Fruit fly (Drosophila melanogaster): Measurements from ENCODE around the gene Jon99Fii.

The Jon99Fii gene

DNA sequence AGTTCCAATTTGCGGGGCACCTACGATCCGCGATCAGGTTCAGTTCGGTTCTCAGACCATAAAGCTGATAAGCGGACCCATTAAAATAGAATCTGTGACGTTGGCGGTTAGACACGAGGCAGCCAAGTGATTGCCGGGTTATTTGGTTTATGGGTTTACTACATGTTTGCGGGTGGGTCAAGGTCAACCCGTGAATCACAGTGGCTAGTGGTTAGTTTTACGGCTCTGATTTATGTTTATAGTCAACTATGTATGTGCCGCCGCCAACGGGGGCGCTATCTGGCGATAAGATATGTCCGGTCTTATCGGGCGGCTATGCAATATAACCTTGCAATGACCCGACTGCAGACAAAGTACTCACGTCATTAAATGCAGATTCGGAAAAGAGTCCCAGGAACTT is 38.3 kb downstream of the Jon99Fii start:
- TF ChIP-seq tj (GFP tag; optimal IDR thresholded peaks at IDR 0.05) (no peak), kay (GFP tag; ENCODE audit: borderline replicate concordance) (peak; percentile 40)

dm6 chr3R:30444946-30445345 is 42.8 kb downstream of the Jon99Fii start, which contains the start of gene Osi23:
TSS of gene Osi23 (minus strand) at chr3R:30445046.
- TF ChIP-seq tj (GFP tag; optimal IDR thresholded peaks at IDR 0.05) (no peak), CG1620 (GFP tag; optimal IDR thresholded peaks at IDR 0.05) (no peak)

DNA sequence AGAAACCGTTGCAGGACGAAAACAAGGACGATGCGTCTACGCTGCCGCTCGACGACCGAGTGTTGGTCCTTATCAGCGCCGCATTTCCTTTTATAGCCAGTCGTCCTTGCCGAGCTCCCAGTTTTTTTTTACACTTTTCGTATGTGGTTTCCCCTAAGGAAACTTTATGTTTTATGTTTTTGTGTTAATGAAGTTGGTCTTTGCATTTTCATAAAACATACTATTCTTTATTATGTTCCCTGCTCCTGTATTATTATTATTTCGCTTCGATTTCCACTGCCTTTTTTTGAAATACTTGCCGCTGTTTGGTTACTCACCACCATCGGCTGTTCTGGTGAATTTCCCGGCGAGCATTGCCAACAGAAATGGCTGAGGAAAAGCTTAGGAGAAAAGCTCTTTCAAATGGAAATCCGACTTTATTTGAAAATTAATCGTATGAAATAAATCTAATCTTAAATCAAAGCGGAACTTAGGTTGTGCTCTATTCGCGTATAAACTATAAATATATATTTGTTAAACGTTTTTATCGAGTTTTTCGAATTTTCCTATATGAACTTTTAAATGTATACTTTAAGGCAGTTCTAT is 44.1 kb downstream of the Jon99Fii start, which contains the start of gene CG15537:
Gene CG15537, minus strand, starts transcription at position 51 of the 585 bp plus-strand sequence.
- TF ChIP-seq bab1 (GFP tag; optimal IDR thresholded peaks at IDR 0.05) (no peak), kay (GFP tag; ENCODE audit: borderline replicate concordance) (peak; percentile 86)

Measured in whole organism, adult.